Fruit fly (Drosophila melanogaster): ENCODE data around the gene Vps2.

Vps2 gene

DNA sequence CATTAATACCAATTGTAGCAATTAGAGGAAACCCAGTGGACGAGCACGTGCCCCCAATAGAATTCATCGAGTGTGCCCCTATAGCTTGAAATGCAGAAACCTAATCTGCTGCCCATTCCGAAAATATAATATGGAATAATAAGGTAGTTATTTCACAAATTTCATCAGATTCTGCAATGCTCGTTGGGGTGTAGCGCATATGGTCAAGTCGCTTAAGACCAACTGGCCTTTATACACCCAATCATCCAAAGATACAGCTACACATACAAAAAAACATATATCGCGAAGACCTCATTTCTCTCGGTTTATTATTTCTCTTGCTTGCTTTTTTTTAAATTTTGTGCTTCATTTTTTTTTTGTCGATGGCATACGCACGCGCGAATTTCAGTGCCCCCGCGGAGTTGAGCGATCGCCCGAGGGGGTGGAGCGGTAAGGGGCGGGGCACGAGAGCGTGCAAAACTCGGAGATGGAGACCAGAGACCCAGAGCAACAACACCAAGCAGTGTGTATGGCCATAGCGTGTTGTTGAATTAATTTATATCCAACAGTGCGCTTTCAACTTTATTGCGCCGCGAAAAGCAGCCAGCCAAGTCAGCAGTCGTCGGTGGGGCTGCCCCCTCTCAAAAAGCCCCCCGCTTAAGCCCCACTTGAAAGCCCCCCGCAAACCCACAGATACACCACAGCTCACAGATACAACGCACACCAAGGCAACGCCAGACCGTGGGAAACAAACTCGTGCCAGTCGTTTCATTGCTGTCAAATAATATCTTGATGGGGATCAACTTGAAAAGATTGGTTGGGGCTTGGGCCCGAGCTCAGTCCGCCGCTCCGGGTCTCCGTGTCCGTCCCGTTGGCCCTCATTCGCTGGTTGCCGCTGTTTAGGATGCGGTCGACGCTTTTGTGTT, 44.4 kb upstream of the Vps2 start:
- TF ChIP-seq CG8301 (tag; optimal IDR thresholded peaks at IDR 0.05) (peak; percentile 10), rn (GFP tag; IDR thresholded peaks at IDR 0.05) (peak; percentile 52), fd96Ca (GFP tag; IDR thresholded peaks at IDR 0.05) (peak; percentile 73), CG12605 (GFP tag; IDR thresholded peaks at IDR 0.05) (peak; percentile 75), Pif1A (GFP tag; optimal IDR thresholded peaks at IDR 0.05) (peak; percentile 59), D1 (tag; optimal IDR thresholded peaks at IDR 0.05) (no peak), CG32121 (GFP tag; IDR thresholded peaks at IDR 0.05) (peak; percentile 49; the same call in 1 of the 2 replicates), CG8159 (tag; optimal IDR thresholded peaks at IDR 0.05) (peak; percentile 69), Snoo (tag; optimal IDR thresholded peaks at IDR 0.05) (peak; percentile 61), EcR (GFP tag; optimal IDR thresholded peaks at IDR 0.05) (peak; percentile 93), CG9948 (tag; optimal IDR thresholded peaks at IDR 0.05) (peak; percentile 31), CG14655 (GFP tag; optimal IDR thresholded peaks at IDR 0.05) (peak; percentile 19), CG15710 (tag; optimal IDR thresholded peaks at IDR 0.05) (peak; percentile 74), CG13204 (GFP tag; optimal IDR thresholded peaks at IDR 0.05) (peak; percentile 91), Ets98B (GFP tag; IDR thresholded peaks at IDR 0.05) (peak; percentile 76), CG4496 (GFP tag; IDR thresholded peaks at IDR 0.05) (peak; percentile 86), CG34367 (tag; optimal IDR thresholded peaks at IDR 0.05) (peak; percentile 66), CG17806 (tag; optimal IDR thresholded peaks at IDR 0.05) (peak; percentile 65), CG10348 (GFP tag; IDR thresholded peaks at IDR 0.05) (no peak), gl (tag; optimal IDR thresholded peaks at IDR 0.05) (peak; percentile 92), Pif1B (GFP tag; optimal IDR thresholded peaks at IDR 0.05) (peak; percentile 52)

DNA sequence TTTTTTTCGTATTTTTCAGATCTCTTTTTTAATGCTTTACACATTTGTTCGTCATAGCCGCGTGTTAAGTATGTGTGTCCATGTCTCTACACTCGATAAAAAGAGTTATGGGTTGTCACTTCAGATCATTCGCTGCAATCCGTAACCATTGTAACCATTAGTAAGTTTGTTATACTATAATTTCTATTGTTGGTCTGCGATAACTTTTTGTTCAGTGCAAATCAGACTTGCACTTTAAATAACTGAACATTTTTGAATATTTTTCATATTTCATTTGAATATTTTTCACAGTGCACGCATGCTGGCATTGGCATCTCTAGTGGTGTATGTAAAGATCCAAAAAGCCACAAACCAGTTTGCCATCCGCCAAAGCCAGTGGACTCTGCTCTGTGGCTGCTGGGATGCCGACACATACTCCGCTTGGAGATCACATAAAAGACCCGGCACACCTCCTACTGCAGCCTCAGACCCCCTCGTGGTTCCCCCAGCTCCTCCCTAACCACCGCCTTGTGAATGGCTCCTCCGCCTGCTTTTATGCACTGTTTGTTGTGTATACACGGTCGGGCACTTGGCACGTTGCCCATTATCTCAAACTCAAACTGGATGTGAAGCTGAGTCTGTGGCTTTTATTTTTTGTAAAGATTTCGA, 43.6 kb upstream of the Vps2 start:
- peak; percentile 88 for TF ChIP-seq rn (GFP tag; IDR thresholded peaks at IDR 0.05)
- TF ChIP-seq CG32121 (GFP tag; IDR thresholded peaks at IDR 0.05): peak; percentile 93
- peak; percentile 94 for TF ChIP-seq fd96Ca (GFP tag; IDR thresholded peaks at IDR 0.05)
- TF ChIP-seq CG4496 (GFP tag; IDR thresholded peaks at IDR 0.05): peak; percentile 96
- peak; percentile 99 for TF ChIP-seq Pif1B (GFP tag; optimal IDR thresholded peaks at IDR 0.05)
- TF ChIP-seq EcR (GFP tag; optimal IDR thresholded peaks at IDR 0.05): peak; percentile 64
- TF ChIP-seq gl (tag; optimal IDR thresholded peaks at IDR 0.05): peak; percentile 95
- peak; percentile 95 for TF ChIP-seq Ets98B (GFP tag; IDR thresholded peaks at IDR 0.05)
- TF ChIP-seq CG34367 (tag; optimal IDR thresholded peaks at IDR 0.05): peak; percentile 98
- TF ChIP-seq Snoo (tag; optimal IDR thresholded peaks at IDR 0.05): peak; percentile 97
- peak; percentile 97 for TF ChIP-seq D1 (tag; optimal IDR thresholded peaks at IDR 0.05)
- TF ChIP-seq CG17806 (tag; optimal IDR thresholded peaks at IDR 0.05): peak; percentile 98
- peak; percentile 99 for TF ChIP-seq Pif1A (GFP tag; optimal IDR thresholded peaks at IDR 0.05)
- TF ChIP-seq CG8301 (tag; optimal IDR thresholded peaks at IDR 0.05): peak; percentile 97
- peak; percentile 69 for TF ChIP-seq CG13204 (GFP tag; optimal IDR thresholded peaks at IDR 0.05)
- peak; percentile 86 for TF ChIP-seq CG12605 (GFP tag; IDR thresholded peaks at IDR 0.05)
- TF ChIP-seq CG9948 (tag; optimal IDR thresholded peaks at IDR 0.05): peak; percentile 98
- peak; percentile 98 for TF ChIP-seq CG15710 (tag; optimal IDR thresholded peaks at IDR 0.05)
- peak; percentile 97 for TF ChIP-seq CG14655 (GFP tag; optimal IDR thresholded peaks at IDR 0.05)
- peak; percentile 99 for TF ChIP-seq CG8159 (tag; optimal IDR thresholded peaks at IDR 0.05)
- 0 out of 2 replicates have a peak, but pooled peaks have one; percentile 42 for TF ChIP-seq CG10348 (GFP tag; IDR thresholded peaks at IDR 0.05)

DNA sequence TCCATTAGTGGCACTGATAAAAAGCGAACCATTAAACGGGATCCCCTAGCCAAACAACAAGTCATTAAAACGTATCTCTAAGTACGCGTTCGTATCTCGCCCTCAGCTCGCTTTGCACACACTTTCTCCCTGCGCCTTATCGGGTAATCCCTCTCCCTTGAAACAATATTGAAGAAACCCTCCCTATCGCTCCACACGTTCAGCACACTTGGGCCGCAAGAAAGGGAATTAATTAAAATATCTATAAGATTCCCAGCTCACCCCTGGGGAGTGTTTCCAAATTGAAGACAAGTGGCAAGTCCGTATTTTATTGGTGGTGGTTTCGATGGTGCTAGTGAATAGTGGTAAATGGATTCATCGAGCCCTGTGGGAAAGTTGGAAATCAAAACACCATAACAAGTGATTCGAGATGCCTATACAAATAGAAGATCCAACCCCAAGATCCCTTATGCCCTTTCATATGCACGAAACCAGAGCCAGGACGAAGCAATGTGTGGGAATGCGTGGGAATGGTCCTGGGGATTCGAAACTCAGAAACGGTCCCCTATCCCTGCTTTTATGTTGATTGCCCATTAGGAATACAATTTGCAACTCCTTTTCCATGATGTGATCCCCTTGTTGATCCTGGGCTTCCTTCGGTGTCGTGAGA, 42.7 kb upstream of the Vps2 start:
- TF ChIP-seq CG4496 (GFP tag; IDR thresholded peaks at IDR 0.05) (no peak), gl (tag; optimal IDR thresholded peaks at IDR 0.05) (no peak), fd96Ca (GFP tag; IDR thresholded peaks at IDR 0.05) (no peak), Pif1B (GFP tag; optimal IDR thresholded peaks at IDR 0.05) (no peak), CG10348 (GFP tag; IDR thresholded peaks at IDR 0.05) (no peak), CG32121 (GFP tag; IDR thresholded peaks at IDR 0.05) (no peak), CG15710 (tag; optimal IDR thresholded peaks at IDR 0.05) (no peak), D1 (tag; optimal IDR thresholded peaks at IDR 0.05) (no peak), CG12605 (GFP tag; IDR thresholded peaks at IDR 0.05) (no peak), CG17806 (tag; optimal IDR thresholded peaks at IDR 0.05) (no peak), CG34367 (tag; optimal IDR thresholded peaks at IDR 0.05) (no peak), Ets98B (GFP tag; IDR thresholded peaks at IDR 0.05) (no peak), CG14655 (GFP tag; optimal IDR thresholded peaks at IDR 0.05) (no peak), EcR (GFP tag; optimal IDR thresholded peaks at IDR 0.05) (no peak), Snoo (tag; optimal IDR thresholded peaks at IDR 0.05) (no peak), CG13204 (GFP tag; optimal IDR thresholded peaks at IDR 0.05) (no peak), CG8159 (tag; optimal IDR thresholded peaks at IDR 0.05) (no peak), CG8301 (tag; optimal IDR thresholded peaks at IDR 0.05) (no peak), Pif1A (GFP tag; optimal IDR thresholded peaks at IDR 0.05) (no peak), CG9948 (tag; optimal IDR thresholded peaks at IDR 0.05) (no peak)

DNA sequence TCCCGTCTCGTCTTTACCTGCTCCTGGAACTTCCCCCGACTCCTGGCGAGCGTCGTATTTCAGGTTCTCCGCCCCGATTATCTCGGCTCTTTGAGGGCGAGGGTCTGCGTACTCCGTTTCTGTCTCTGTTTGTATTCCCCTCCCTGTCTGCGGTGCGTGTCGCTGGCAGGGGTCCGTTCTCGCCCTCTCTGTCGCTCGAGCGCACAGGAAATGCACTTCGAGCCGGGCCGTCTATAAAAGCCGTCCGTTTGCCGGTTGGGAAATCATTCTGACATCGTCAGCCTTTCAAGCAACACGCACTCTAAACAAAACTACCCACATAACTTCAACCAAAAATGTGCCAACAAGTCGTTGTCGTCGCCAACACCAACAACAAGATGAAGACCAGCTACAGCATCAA, 42.0 kb upstream of the Vps2 start:
- TF ChIP-seq CG13204 (GFP tag; optimal IDR thresholded peaks at IDR 0.05) (peak; percentile 95), CG32121 (GFP tag; IDR thresholded peaks at IDR 0.05) (no peak), EcR (GFP tag; optimal IDR thresholded peaks at IDR 0.05) (peak; percentile 57)

DNA sequence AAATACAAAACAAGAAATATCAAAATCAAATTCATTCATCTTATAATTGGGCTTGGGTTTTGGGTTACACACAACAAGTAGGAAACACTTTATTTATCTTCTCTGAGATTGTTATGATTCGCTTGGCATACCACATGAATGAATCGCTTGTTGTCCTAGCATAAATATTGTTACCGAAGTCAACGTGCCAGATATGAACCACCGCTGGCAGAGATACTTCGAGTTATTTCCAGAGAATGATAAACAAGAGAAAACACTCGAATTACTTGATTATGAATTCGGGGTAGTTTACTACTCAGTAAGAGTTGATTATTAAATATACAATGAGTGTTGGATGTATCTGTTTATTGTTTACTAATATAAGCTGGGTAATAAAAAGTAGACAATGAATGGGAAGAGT, 41.1 kb upstream of the Vps2 start:
- no peak for TF ChIP-seq Pif1B (GFP tag; optimal IDR thresholded peaks at IDR 0.05)
- peak; percentile 18 for TF ChIP-seq Pif1A (GFP tag; optimal IDR thresholded peaks at IDR 0.05)
- no peak for TF ChIP-seq fd96Ca (GFP tag; IDR thresholded peaks at IDR 0.05)
- TF ChIP-seq Ets98B (GFP tag; IDR thresholded peaks at IDR 0.05): no peak
- TF ChIP-seq EcR (GFP tag; optimal IDR thresholded peaks at IDR 0.05): peak; percentile 38
- TF ChIP-seq CG4496 (GFP tag; IDR thresholded peaks at IDR 0.05): no peak
- TF ChIP-seq CG12605 (GFP tag; IDR thresholded peaks at IDR 0.05): no peak

All from whole organism, pupa.